Worm (Caenorhabditis elegans): ENCODE measurements around the gene gst-28.
A peak's percentile ranks its signal among the peaks of the same experiment; 100 is the strongest.

gst-28 gene

ce11 chrII:15196433-15196832, 29.1 kb upstream of the gst-28 start, which contains the start of gene spsb-1:
spsb-1 (plus strand) TSS chrII:15196733.
- TF ChIP-seq ama-1 (optimal IDR thresholded peaks at IDR 0.05) (no peak), lsy-2 (tag; optimal IDR thresholded peaks at IDR 0.05) (no peak), skn-1 (tag; optimal IDR thresholded peaks at IDR 0.05) (no peak), nhr-237 (tag; optimal IDR thresholded peaks at IDR 0.05) (no peak), nhr-25 (tag; optimal IDR thresholded peaks at IDR 0.05) (no peak), lin-13 (GFP tag; optimal IDR thresholded peaks at IDR 0.05) (no peak), elt-3 (tag; optimal IDR thresholded peaks at IDR 0.05) (no peak), nhr-129 (tag; optimal IDR thresholded peaks at IDR 0.05) (no peak)

ce11 chrII:15195346-15195745, 28.0 kb upstream of the gst-28 start:
- TF ChIP-seq F13H6.1 (tag; optimal IDR thresholded peaks at IDR 0.05) (no peak), nhr-129 (tag; optimal IDR thresholded peaks at IDR 0.05) (peak; percentile 31)

- TF ChIP-seq F13H6.1 (tag; optimal IDR thresholded peaks at IDR 0.05) (peak; percentile 66), nhr-25 (tag; optimal IDR thresholded peaks at IDR 0.05) (no peak), mdl-1 (tag; optimal IDR thresholded peaks at IDR 0.05) (peak in 1 of 2 experiments; percentile 79), lin-13 (GFP tag; optimal IDR thresholded peaks at IDR 0.05) (peak; percentile 23), nhr-129 (tag; optimal IDR thresholded peaks at IDR 0.05) (peak; percentile 44), crh-2 (tag; optimal IDR thresholded peaks at IDR 0.05) (peak; percentile 59), dmd-4 (tag; optimal IDR thresholded peaks at IDR 0.05) (no peak), lsy-2 (tag; optimal IDR thresholded peaks at IDR 0.05) (peak in 1 of 2 experiments; percentile 53), fos-1 (tag; optimal IDR thresholded peaks at IDR 0.05) (peak; percentile 56), ZK546.5 (tag; optimal IDR thresholded peaks at IDR 0.05) (no peak), C34F6.9 (tag; optimal IDR thresholded peaks at IDR 0.05) (peak; percentile 72), lin-11 (tag; optimal IDR thresholded peaks at IDR 0.05) (peak; percentile 40), ztf-11 (tag; optimal IDR thresholded peaks at IDR 0.05) (no peak), sma-9 (GFP tag; optimal IDR thresholded peaks at IDR 0.05) (peak; percentile 93), sma-9 (tag; optimal IDR thresholded peaks at IDR 0.05) (no peak), sma-3 (GFP tag; optimal IDR thresholded peaks at IDR 0.05) (peak; percentile 27), ztf-4 (tag; optimal IDR thresholded peaks at IDR 0.05) (peak; percentile 44)
Observed at ce11 chrII:15193961-15194360, 26.6 kb upstream of the gst-28 start.

- TF ChIP-seq fos-1 (tag; optimal IDR thresholded peaks at IDR 0.05), result peak; percentile 7
- TF ChIP-seq mdl-1 (tag; optimal IDR thresholded peaks at IDR 0.05), result no peak
Observed at ce11 chrII:15190971-15191370, 23.6 kb upstream of the gst-28 start.

ce11 chrII:15189956-15190355, 22.6 kb upstream of the gst-28 start:
- no peak for TF ChIP-seq nhr-237 (tag; optimal IDR thresholded peaks at IDR 0.05)
- TF ChIP-seq ama-1 (optimal IDR thresholded peaks at IDR 0.05), result no peak
- TF ChIP-seq C34F6.9 (tag; optimal IDR thresholded peaks at IDR 0.05), result peak; percentile 76
- peak; percentile 45 for TF ChIP-seq sma-9 (GFP tag; optimal IDR thresholded peaks at IDR 0.05)
- no peak for TF ChIP-seq sma-9 (tag; optimal IDR thresholded peaks at IDR 0.05)
- TF ChIP-seq nhr-6 (tag; optimal IDR thresholded peaks at IDR 0.05), result no peak
- peak in 1 of 2 experiments; percentile 25 for TF ChIP-seq lsy-2 (tag; optimal IDR thresholded peaks at IDR 0.05)
- TF ChIP-seq skn-1 (tag; optimal IDR thresholded peaks at IDR 0.05), result no peak
- TF ChIP-seq nhr-129 (tag; optimal IDR thresholded peaks at IDR 0.05), result peak; percentile 45
- peak; percentile 70 for TF ChIP-seq unc-55 (GFP tag; optimal IDR thresholded peaks at IDR 0.05)
- no peak for TF ChIP-seq ztf-4 (tag; optimal IDR thresholded peaks at IDR 0.05)
- no peak for TF ChIP-seq unc-62 (GFP tag; optimal IDR thresholded peaks at IDR 0.05)
- TF ChIP-seq mbf-1 (tag; optimal IDR thresholded peaks at IDR 0.05), result no peak
- no peak for TF ChIP-seq nhr-10 (tag; optimal IDR thresholded peaks at IDR 0.05)

ce11 chrII:15185289-15185688, 17.9 kb upstream of the gst-28 start, which contains the start of gene gst-35:
gst-35 (minus strand) TSS chrII:15185389.
- TF ChIP-seq lsy-2 (tag; optimal IDR thresholded peaks at IDR 0.05) (no peak), mbf-1 (tag; optimal IDR thresholded peaks at IDR 0.05) (no peak), dmd-4 (tag; optimal IDR thresholded peaks at IDR 0.05) (no peak), mdl-1 (tag; optimal IDR thresholded peaks at IDR 0.05) (no peak), nhr-129 (tag; optimal IDR thresholded peaks at IDR 0.05) (no peak), lin-39 (tag; optimal IDR thresholded peaks at IDR 0.05) (no peak)

- no peak for TF ChIP-seq blmp-1 (tag; optimal IDR thresholded peaks at IDR 0.05; ENCODE audit: insufficient read depth)
- no peak for TF ChIP-seq crh-2 (tag; optimal IDR thresholded peaks at IDR 0.05)
- no peak for TF ChIP-seq elt-3 (tag; optimal IDR thresholded peaks at IDR 0.05)
- TF ChIP-seq elt-1 (tag; optimal IDR thresholded peaks at IDR 0.05), result no peak
- no peak for TF ChIP-seq zag-1 (tag; optimal IDR thresholded peaks at IDR 0.05)
- no peak for TF ChIP-seq nhr-25 (tag; optimal IDR thresholded peaks at IDR 0.05)
- TF ChIP-seq sma-9 (GFP tag; optimal IDR thresholded peaks at IDR 0.05), result no peak
- no peak for TF ChIP-seq sma-9 (tag; optimal IDR thresholded peaks at IDR 0.05)
- no peak for TF ChIP-seq sma-3 (GFP tag; optimal IDR thresholded peaks at IDR 0.05)
- TF ChIP-seq sem-4 (tag; optimal IDR thresholded peaks at IDR 0.05), result no peak
- TF ChIP-seq peb-1 (tag; optimal IDR thresholded peaks at IDR 0.05), result no peak
- TF ChIP-seq snpc-4 (tag; optimal IDR thresholded peaks at IDR 0.05), result no peak
- TF ChIP-seq skn-1 (tag; optimal IDR thresholded peaks at IDR 0.05), result no peak
- TF ChIP-seq nhr-23 (tag; optimal IDR thresholded peaks at IDR 0.05), result no peak
- TF ChIP-seq lin-39 (tag; optimal IDR thresholded peaks at IDR 0.05), result no peak
- no peak for TF ChIP-seq ceh-16 (tag; optimal IDR thresholded peaks at IDR 0.05)
- TF ChIP-seq gmeb-1 (tag; optimal IDR thresholded peaks at IDR 0.05), result no peak
- no peak for TF ChIP-seq aly-2 (tag; optimal IDR thresholded peaks at IDR 0.05)
- TF ChIP-seq lin-11 (tag; optimal IDR thresholded peaks at IDR 0.05), result no peak
- TF ChIP-seq F13H6.1 (tag; optimal IDR thresholded peaks at IDR 0.05), result no peak
- no peak for TF ChIP-seq alr-1 (tag; optimal IDR thresholded peaks at IDR 0.05)
Observed at ce11 chrII:15183139-15183538, 15.8 kb upstream of the gst-28 start, which contains the start of gene gst-34. gst-34 (minus strand) TSS chrII:15183239.

Measured in whole organism, L2 larva.